Worm (Caenorhabditis elegans) whole organism, young adult: ENCODE measurements around the gene clec-35.

ENCODE experiments used
- D2030.7 ChIP-seq: fragments of 200-800 bp; sonication (Bioruptor generic); IDR thresholded peaks from 2 replicates; pipeline ENCODE4 v1.3.6; 2022; ENCODE audit warnings: missing genetic modification reagents, missing genetic modification characterization, missing compliant biosample characterization
- dpff-1 ChIP-seq: sonication (generic microtip); optimal IDR thresholded peaks from 2 replicates; lab custom pipeline; 2017; ENCODE audit warnings: mild to moderate bottlenecking, missing genetic modification characterization, missing compliant biosample characterization
- egl-44 ChIP-seq: fragments of 200-800 bp; sonication (Bioruptor generic); IDR thresholded peaks from 2 replicates; pipeline ENCODE4 v1.3.6; 2022; ENCODE audit warnings: missing genetic modification reagents, missing genetic modification characterization, missing compliant biosample characterization
- ets-4 ChIP-seq: fragments of 200-800 bp; sonication (Bioruptor generic); optimal IDR thresholded peaks from 2 replicates; lab custom pipeline; 2018; ENCODE audit warnings: mild to moderate bottlenecking, missing genetic modification characterization, missing compliant biosample characterization
- let-526 ChIP-seq: fragments of 200-800 bp; sonication (Bioruptor generic); IDR thresholded peaks from 2 replicates; pipeline ENCODE4 v1.3.6; 2022; ENCODE audit warnings: missing genetic modification reagents, missing genetic modification characterization, missing compliant biosample characterization
- lsy-27 ChIP-seq: sonication (generic microtip); optimal IDR thresholded peaks from 2 replicates; lab custom pipeline; 2017; ENCODE audit warnings: missing genetic modification characterization, mild to moderate bottlenecking, missing compliant biosample characterization, antibody characterized with exemption, missing genotype, borderline replicate concordance; ENCODE audit not compliant: insufficient read depth
- nhr-120 ChIP-seq: fragments of 200-800 bp; sonication (Bioruptor generic); IDR thresholded peaks from 2 replicates; pipeline ENCODE4 v1.3.6; 2022; ENCODE audit warnings: missing genetic modification characterization, missing compliant biosample characterization
- unc-62 ChIP-seq: fragments of 150-350 bp; optimal IDR thresholded peaks from 2 replicates; lab custom pipeline; 2014; ENCODE audit warnings: missing biosample characterization, missing genetic modification reagents, missing genetic modification characterization

DNA sequence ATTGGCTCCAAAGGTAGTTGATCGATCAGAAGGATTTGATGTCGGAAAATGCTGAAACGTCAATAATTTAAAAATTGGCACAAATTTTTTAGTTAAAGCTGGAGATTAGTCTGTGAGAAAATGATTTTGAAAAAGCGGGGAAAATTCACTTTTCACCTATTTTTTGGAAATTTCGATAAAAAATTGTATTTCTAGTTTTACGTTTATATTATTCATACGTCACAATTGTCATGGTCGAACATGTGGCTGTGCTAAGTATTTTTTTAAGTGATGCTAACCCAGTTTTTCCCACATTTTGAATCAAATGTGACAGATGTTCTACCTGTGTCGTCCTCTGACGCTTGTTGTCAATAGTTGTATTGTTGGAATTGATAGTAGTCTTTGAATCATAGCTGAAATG, 25.7 kb upstream of the clec-35 start:
- no peak for TF ChIP-seq egl-44 (GFP tag; lab: Robert Waterston, UW)
- TF ChIP-seq let-526 (GFP tag; lab: Robert Waterston, UW) = no peak
- TF ChIP-seq unc-62 (GFP tag; lab: Kevin White, UChicago) = no peak
- no peak for TF ChIP-seq dpff-1
- TF ChIP-seq D2030.7 (GFP tag; lab: Robert Waterston, UW) = no peak
- TF ChIP-seq ets-4 = no peak
- TF ChIP-seq lsy-27 (tag; lab: Kevin White, UChicago) = no peak
- no peak for TF ChIP-seq nhr-120 (GFP tag; lab: Robert Waterston, UW)
